Fruit fly (Drosophila melanogaster): Measurements from ENCODE around the gene CG9213.

CG9213 gene

DNA sequence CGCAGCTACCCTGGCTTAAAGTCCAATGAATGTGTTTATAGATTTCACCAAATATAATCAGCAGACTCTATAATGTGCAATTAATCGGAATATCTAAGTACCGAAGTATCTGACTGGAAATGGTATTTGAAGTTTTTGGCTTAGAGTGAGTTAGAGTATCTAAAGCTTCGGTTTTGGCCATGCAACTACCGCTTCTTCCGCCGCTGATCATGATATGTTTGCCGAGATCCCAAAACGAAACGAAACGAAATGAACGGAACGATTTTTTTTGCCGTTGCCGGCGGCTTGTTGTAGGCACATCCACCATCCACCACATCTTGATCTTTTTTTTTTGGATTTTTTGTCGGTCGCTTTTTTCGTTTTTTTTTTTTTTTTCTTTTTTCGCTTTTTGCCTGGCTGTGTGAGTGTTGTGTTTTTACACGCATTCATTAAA is 48.7 kb upstream of the CG9213 start (continued):
- peak; percentile 33 for TF ChIP-seq CG7987 (GFP tag; optimal IDR thresholded peaks at IDR 0.05)
- no peak for TF ChIP-seq hbn (GFP tag; IDR thresholded peaks at IDR 0.05; ENCODE audit: partially characterized antibody)
- TF ChIP-seq CG9932 (GFP tag; IDR thresholded peaks at IDR 0.05): peak; percentile 92
- TF ChIP-seq CG12942 (GFP tag; optimal IDR thresholded peaks at IDR 0.05): peak; percentile 57
- peak; percentile 86 for TF ChIP-seq CG2678 (tag; optimal IDR thresholded peaks at IDR 0.05)
- TF ChIP-seq CG7556 (GFP tag; optimal IDR thresholded peaks at IDR 0.05): peak; percentile 71
- TF ChIP-seq cato (GFP tag; optimal IDR thresholded peaks at IDR 0.05; ENCODE audit: borderline replicate concordance): peak; percentile 67
- peak; percentile 86 for TF ChIP-seq CG7372 (GFP tag; IDR thresholded peaks at IDR 0.05)
- peak; percentile 25 for TF ChIP-seq CG4328 (GFP tag; optimal IDR thresholded peaks at IDR 0.05)
- TF ChIP-seq CG17612 (GFP tag; IDR thresholded peaks at IDR 0.05): peak; percentile 51; the same call in 1 of the 2 replicates
- TF ChIP-seq Nf-YA (GFP tag; IDR thresholded peaks at IDR 0.05): peak; percentile 73
- TF ChIP-seq CG18619 (GFP tag; optimal IDR thresholded peaks at IDR 0.05): peak; percentile 40
- TF ChIP-seq CG14667 (GFP tag; IDR thresholded peaks at IDR 0.05): peak; percentile 78
- TF ChIP-seq fu2 (GFP tag; optimal IDR thresholded peaks at IDR 0.05): peak; percentile 73
- TF ChIP-seq dysf (GFP tag; IDR thresholded peaks at IDR 0.05): peak; percentile 93
- peak; percentile 59 for TF ChIP-seq Poxn (GFP tag; IDR thresholded peaks at IDR 0.05)
- peak in 1 of 2 experiments; percentile 79 for TF ChIP-seq Hr51 (GFP tag; optimal IDR thresholded peaks at IDR 0.05)
- TF ChIP-seq Dek (tag; optimal IDR thresholded peaks at IDR 0.05): peak; percentile 77
- TF ChIP-seq CG15601 (tag; optimal IDR thresholded peaks at IDR 0.05): peak; percentile 33
- no peak; the same call in 1 of the 2 replicates for TF ChIP-seq ham (GFP tag; IDR thresholded peaks at IDR 0.05)
- TF ChIP-seq MESR4 (GFP tag; optimal IDR thresholded peaks at IDR 0.05): no peak
- peak; percentile 42 for TF ChIP-seq CG3407 (GFP tag; optimal IDR thresholded peaks at IDR 0.05)
- TF ChIP-seq Trl (optimal IDR thresholded peaks at IDR 0.05): no peak
- peak; percentile 90 for TF ChIP-seq Trl (GFP tag; optimal IDR thresholded peaks at IDR 0.05)
- TF ChIP-seq ash1 (GFP tag; optimal IDR thresholded peaks at IDR 0.05): no peak
- TF ChIP-seq sima (GFP tag; optimal IDR thresholded peaks at IDR 0.05): no peak
- no peak for TF ChIP-seq HLH4C (GFP tag; IDR thresholded peaks at IDR 0.05; ENCODE audit: partially characterized antibody)
- no peak for TF ChIP-seq Lpt (GFP tag; optimal IDR thresholded peaks at IDR 0.05)
- no peak for TF ChIP-seq cg (GFP tag; optimal IDR thresholded peaks at IDR 0.05)
- peak; percentile 69 for TF ChIP-seq CG4424 (GFP tag; optimal IDR thresholded peaks at IDR 0.05)
- peak; percentile 72; the same call in 1 of the 2 replicates for TF ChIP-seq rib (GFP tag; IDR thresholded peaks at IDR 0.05)
- TF ChIP-seq Bdp1 (GFP tag; optimal IDR thresholded peaks at IDR 0.05): peak; percentile 39
- TF ChIP-seq CG8944 (GFP tag; optimal IDR thresholded peaks at IDR 0.05): peak; percentile 72
- TF ChIP-seq ind (GFP tag; optimal IDR thresholded peaks at IDR 0.05): peak; percentile 79
- TF ChIP-seq sens (GFP tag): peak; percentile 90
- no peak for TF ChIP-seq disco-r (GFP tag; optimal IDR thresholded peaks at IDR 0.05)
- peak; percentile 41; the same call in 1 of the 2 replicates for TF ChIP-seq peb (GFP tag; IDR thresholded peaks at IDR 0.05)
- TF ChIP-seq Lim3 (GFP tag; IDR thresholded peaks at IDR 0.05): 0 out of 2 replicates have a peak, but pooled peaks have one; percentile 45
- peak; percentile 84 for TF ChIP-seq NFAT (GFP tag; IDR thresholded peaks at IDR 0.05)
- no peak for TF ChIP-seq CG8359 (GFP tag; optimal IDR thresholded peaks at IDR 0.05; ENCODE audit: borderline replicate concordance)
- TF ChIP-seq Meics (GFP tag; optimal IDR thresholded peaks at IDR 0.05): peak; percentile 75
- peak; percentile 32 for TF ChIP-seq salm (tag; optimal IDR thresholded peaks at IDR 0.05)
- TF ChIP-seq Jarid2 (GFP tag; optimal IDR thresholded peaks at IDR 0.05): peak; percentile 37
- peak; percentile 29 for TF ChIP-seq CG16815 (GFP tag; optimal IDR thresholded peaks at IDR 0.05)
- TF ChIP-seq CG3065 (GFP tag; optimal IDR thresholded peaks at IDR 0.05): peak; percentile 8
- peak; percentile 54 for TF ChIP-seq CG1233 (GFP tag; optimal IDR thresholded peaks at IDR 0.05)
- peak; percentile 3 to 71 for TF ChIP-seq bsh (GFP tag; optimal IDR thresholded peaks at IDR 0.05)
- TF ChIP-seq slbo (GFP tag; IDR thresholded peaks at IDR 0.05): peak; percentile 93
- peak; percentile 49 for TF ChIP-seq BtbVII (GFP tag; optimal IDR thresholded peaks at IDR 0.05)
- peak; percentile 52; the same call in 1 of the 2 replicates for TF ChIP-seq dati (GFP tag; IDR thresholded peaks at IDR 0.05)
- peak; percentile 79 for TF ChIP-seq CG3726 (GFP tag; IDR thresholded peaks at IDR 0.05)
